Worm (Caenorhabditis elegans) whole organism, young adult: ENCODE data around the gene C25A8.2.

ENCODE experiments used
- B0019.2 ChIP-seq: fragments of 200-800 bp; sonication (Bioruptor generic); conservative IDR thresholded peaks from 2 replicates; pipeline ENCODE4 v1.3.6; 2022; ENCODE audit warnings: missing genetic modification reagents, missing genetic modification characterization, missing compliant biosample characterization
- F10E7.11 ChIP-seq: sonication (generic microtip); optimal IDR thresholded peaks from 2 replicates; lab custom pipeline; 2017; ENCODE audit warnings: mild to moderate bottlenecking, missing genetic modification characterization, moderate library complexity, missing compliant biosample characterization
- F55B11.4 ChIP-seq: sonication (generic microtip); optimal IDR thresholded peaks from 2 replicates; lab custom pipeline; 2016; ENCODE audit warnings: missing compliant biosample characterization, missing genetic modification characterization, borderline replicate concordance; ENCODE audit not compliant: insufficient read depth
- F57A8.1 ChIP-seq: fragments of 200-800 bp; sonication (Bioruptor generic); optimal IDR thresholded peaks from 2 replicates; lab custom pipeline; 2018; ENCODE audit warnings: mild to moderate bottlenecking, missing genetic modification characterization, moderate library complexity, missing compliant biosample characterization
- T07F8.4 ChIP-seq: sonication (generic microtip); optimal IDR thresholded peaks from 2 replicates; lab custom pipeline; 2016; ENCODE audit warnings: mild to moderate bottlenecking, missing genetic modification characterization, moderate library complexity, missing compliant biosample characterization
- Y53G8AR.9 ChIP-seq: fragments of 200-800 bp; sonication (Bioruptor generic); conservative IDR thresholded peaks from 2 replicates; pipeline ENCODE4 v1.3.6; 2022; ENCODE audit warnings: missing genetic modification reagents, missing genetic modification characterization, missing compliant biosample characterization
- Y95B8A.8 ChIP-seq: fragments of 200-800 bp; sonication (Bioruptor generic); IDR thresholded peaks from 2 replicates; pipeline ENCODE4 v1.3.6; 2022; ENCODE audit warnings: missing genetic modification reagents, missing genetic modification characterization, missing compliant biosample characterization
- aptf-2 ChIP-seq: fragments of 200-800 bp; sonication (Bioruptor generic); conservative IDR thresholded peaks from 2 replicates; pipeline ENCODE4 v1.3.6; 2022; ENCODE audit warnings: missing genetic modification reagents, missing genetic modification characterization, missing compliant biosample characterization
- atf-7 ChIP-seq: sonication (generic microtip); optimal IDR thresholded peaks from 2 replicates; lab custom pipeline; 2017; ENCODE audit warnings: mild to moderate bottlenecking, missing genetic modification characterization, missing compliant biosample characterization
- attf-3 ChIP-seq: fragments of 200-800 bp; sonication (Bioruptor generic); conservative IDR thresholded peaks from 2 replicates; pipeline ENCODE4 v1.3.6; 2022; ENCODE audit warnings: missing genetic modification reagents, missing genetic modification characterization, missing compliant biosample characterization
- attf-5 ChIP-seq: fragments of 200-800 bp; sonication (Bioruptor generic); optimal IDR thresholded peaks from 2 replicates; lab custom pipeline; 2018; ENCODE audit warnings: mild to moderate bottlenecking, missing genetic modification characterization, missing compliant biosample characterization
- attf-6 ChIP-seq: fragments of 200-800 bp; sonication (Bioruptor generic); IDR thresholded peaks from 2 replicates; pipeline ENCODE4 v1.3.6; 2022; ENCODE audit warnings: missing genetic modification reagents, missing genetic modification characterization, missing compliant biosample characterization
- ccch-3 ChIP-seq: fragments of 200-800 bp; sonication (Bioruptor generic); optimal IDR thresholded peaks from 2 replicates; lab custom pipeline; 2018; ENCODE audit warnings: mild to moderate bottlenecking, missing genetic modification characterization, missing compliant biosample characterization
- ceh-27 ChIP-seq: fragments of 200-800 bp; sonication (Bioruptor generic); optimal IDR thresholded peaks from 2 replicates; lab custom pipeline; 2018; ENCODE audit warnings: mild to moderate bottlenecking, missing genetic modification characterization, moderate library complexity, missing compliant biosample characterization
- ceh-79 ChIP-seq: sonication (generic microtip); optimal IDR thresholded peaks from 2 replicates; lab custom pipeline; 2017; ENCODE audit warnings: mild to moderate bottlenecking, missing genetic modification characterization, missing compliant biosample characterization
- chd-7 ChIP-seq: sonication (generic microtip); optimal IDR thresholded peaks from 2 replicates; lab custom pipeline; 2016; ENCODE audit warnings: mild to moderate bottlenecking, missing genetic modification characterization, moderate library complexity, missing compliant biosample characterization
- dpff-1 ChIP-seq: sonication (generic microtip); optimal IDR thresholded peaks from 2 replicates; lab custom pipeline; 2017; ENCODE audit warnings: mild to moderate bottlenecking, missing genetic modification characterization, missing compliant biosample characterization
- egrh-3 ChIP-seq: fragments of 200-800 bp; sonication (Bioruptor generic); IDR thresholded peaks from 2 replicates; pipeline ENCODE4 v1.3.6; 2022; ENCODE audit warnings: missing genetic modification reagents, missing genetic modification characterization, missing compliant biosample characterization
- hlh-12 ChIP-seq: sonication (generic microtip); optimal IDR thresholded peaks from 2 replicates; lab custom pipeline; 2016; ENCODE audit warnings: missing genetic modification characterization, missing compliant biosample characterization
- hmg-1.2 ChIP-seq: fragments of 200-800 bp; sonication (Bioruptor generic); IDR thresholded peaks from 2 replicates; pipeline ENCODE4 v1.3.6; 2022; ENCODE audit warnings: missing genetic modification reagents, missing genetic modification characterization, missing compliant biosample characterization
- hmg-20 ChIP-seq: fragments of 200-800 bp; sonication (Bioruptor generic); IDR thresholded peaks from 2 replicates; pipeline ENCODE4 v1.3.6; 2022; ENCODE audit warnings: missing genetic modification reagents, missing genetic modification characterization, missing compliant biosample characterization
- let-607 ChIP-seq, 2 experiments: fragments of 200-800 bp in 1 of 2; sonication (Bioruptor generic) in 1 of 2; sonication (generic microtip) in 1 of 2; optimal IDR thresholded peaks; 2 replicates each; lab custom pipeline; 2016 to 2018; ENCODE audit warnings: mild to moderate bottlenecking in 2 of 2, missing compliant biosample characterization in 2 of 2, missing genetic modification characterization in 2 of 2, moderate library complexity in 2 of 2, missing genotype in 1 of 2
- lir-1 ChIP-seq: fragments of 200-800 bp; sonication (Bioruptor generic); conservative IDR thresholded peaks from 2 replicates; pipeline ENCODE4 v1.3.6; 2022; ENCODE audit warnings: missing genetic modification reagents, missing genetic modification characterization, missing compliant biosample characterization
- lsy-27 ChIP-seq: sonication (generic microtip); optimal IDR thresholded peaks from 2 replicates; lab custom pipeline; 2017; ENCODE audit warnings: missing genetic modification characterization, mild to moderate bottlenecking, missing compliant biosample characterization, antibody characterized with exemption, missing genotype, borderline replicate concordance; ENCODE audit not compliant: insufficient read depth
- madf-3 ChIP-seq: fragments of 200-800 bp; sonication (Bioruptor generic); IDR thresholded peaks from 2 replicates; pipeline ENCODE4 v1.3.6; 2022; ENCODE audit warnings: missing genetic modification reagents, missing genetic modification characterization, missing compliant biosample characterization
- mel-28 ChIP-seq: sonication (generic microtip); optimal IDR thresholded peaks from 2 replicates; lab custom pipeline; 2016; ENCODE audit warnings: borderline replicate concordance, mild to moderate bottlenecking, missing genetic modification characterization, missing compliant biosample characterization
- mxl-1 ChIP-seq: sonication (generic microtip); optimal IDR thresholded peaks from 2 replicates; lab custom pipeline; 2016; ENCODE audit warnings: missing genetic modification characterization, missing compliant biosample characterization
- nfya-2 ChIP-seq: fragments of 200-800 bp; sonication (Bioruptor generic); IDR thresholded peaks from 2 replicates; pipeline ENCODE4 v1.3.6; 2022; ENCODE audit warnings: missing genetic modification reagents, missing genetic modification characterization, missing compliant biosample characterization
- nhr-179 ChIP-seq: sonication (generic microtip); optimal IDR thresholded peaks from 2 replicates; lab custom pipeline; 2016; ENCODE audit warnings: mild to moderate bottlenecking, missing genetic modification characterization, missing compliant biosample characterization
- nhr-80 ChIP-seq: sonication (generic microtip); optimal IDR thresholded peaks from 2 replicates; lab custom pipeline; 2016; ENCODE audit warnings: missing genetic modification characterization, missing compliant biosample characterization
- pbrm-1 ChIP-seq: fragments of 200-800 bp; sonication (Bioruptor generic); IDR thresholded peaks from 2 replicates; pipeline ENCODE4 v1.3.6; 2022; ENCODE audit warnings: missing genetic modification reagents, missing genetic modification characterization, missing compliant biosample characterization
- rpc-1 ChIP-seq, 2 experiments: fragments of 150-350 bp in 1 of 2; sonication (generic microtip) in 1 of 2; optimal IDR thresholded peaks; 2 replicates each; lab custom pipeline; 2014 to 2018; ENCODE audit warnings: missing biosample characterization in 1 of 2, missing genetic modification characterization in 1 of 2, missing genetic modification reagents in 1 of 2, missing genotype in 1 of 2
- sdz-38 ChIP-seq: sonication (generic microtip); optimal IDR thresholded peaks from 2 replicates; lab custom pipeline; 2016; ENCODE audit warnings: missing genotype, missing genetic modification characterization, missing compliant biosample characterization
- snpc-3.4 ChIP-seq: sonication (generic microtip); optimal IDR thresholded peaks from 2 replicates; lab custom pipeline; 2017; ENCODE audit warnings: missing genetic modification characterization, mild to moderate bottlenecking, missing compliant biosample characterization, antibody characterized with exemption, moderate library complexity, missing genotype, missing genetic modification reagents
- tbp1 ChIP-seq: fragments of 200-800 bp; sonication (Bioruptor generic); optimal IDR thresholded peaks from 2 replicates; lab custom pipeline; 2018; ENCODE audit warnings: mild to moderate bottlenecking, missing genetic modification characterization, missing compliant biosample characterization
- tlf-1 ChIP-seq: fragments of 200-800 bp; sonication (Bioruptor generic); optimal IDR thresholded peaks from 2 replicates; lab custom pipeline; 2018; ENCODE audit warnings: mild to moderate bottlenecking, missing genetic modification characterization, missing compliant biosample characterization
- zfh-2 ChIP-seq: fragments of 200-800 bp; sonication (Bioruptor generic); conservative IDR thresholded peaks from 2 replicates; pipeline ENCODE4 v1.3.6; 2022; ENCODE audit warnings: missing genetic modification reagents, missing genetic modification characterization, missing compliant biosample characterization
- zim-3 ChIP-seq: sonication (generic microtip); optimal IDR thresholded peaks from 2 replicates; lab custom pipeline; 2017; ENCODE audit warnings: mild to moderate bottlenecking, missing genetic modification characterization, moderate library complexity, missing compliant biosample characterization
- ztf-22 ChIP-seq: fragments of 200-800 bp; sonication (Bioruptor generic); optimal IDR thresholded peaks from 2 replicates; lab custom pipeline; 2018; ENCODE audit warnings: mild to moderate bottlenecking, missing genetic modification characterization, moderate library complexity, missing compliant biosample characterization
- ztf-28 ChIP-seq: fragments of 200-800 bp; sonication (Bioruptor generic); IDR thresholded peaks from 2 replicates; pipeline ENCODE4 v1.3.6; 2022; ENCODE audit warnings: missing genetic modification reagents, missing genetic modification characterization, missing compliant biosample characterization
- ztf-3 ChIP-seq: fragments of 200-800 bp; sonication (Bioruptor generic); optimal IDR thresholded peaks from 2 replicates; lab custom pipeline; 2018; ENCODE audit warnings: mild to moderate bottlenecking, missing genetic modification characterization, missing compliant biosample characterization
- ztf-6 ChIP-seq: fragments of 200-800 bp; sonication (Bioruptor generic); IDR thresholded peaks from 2 replicates; pipeline ENCODE4 v1.3.6; 2022; ENCODE audit warnings: missing genetic modification reagents, missing genetic modification characterization, missing compliant biosample characterization

The C25A8.2 gene

DNA sequence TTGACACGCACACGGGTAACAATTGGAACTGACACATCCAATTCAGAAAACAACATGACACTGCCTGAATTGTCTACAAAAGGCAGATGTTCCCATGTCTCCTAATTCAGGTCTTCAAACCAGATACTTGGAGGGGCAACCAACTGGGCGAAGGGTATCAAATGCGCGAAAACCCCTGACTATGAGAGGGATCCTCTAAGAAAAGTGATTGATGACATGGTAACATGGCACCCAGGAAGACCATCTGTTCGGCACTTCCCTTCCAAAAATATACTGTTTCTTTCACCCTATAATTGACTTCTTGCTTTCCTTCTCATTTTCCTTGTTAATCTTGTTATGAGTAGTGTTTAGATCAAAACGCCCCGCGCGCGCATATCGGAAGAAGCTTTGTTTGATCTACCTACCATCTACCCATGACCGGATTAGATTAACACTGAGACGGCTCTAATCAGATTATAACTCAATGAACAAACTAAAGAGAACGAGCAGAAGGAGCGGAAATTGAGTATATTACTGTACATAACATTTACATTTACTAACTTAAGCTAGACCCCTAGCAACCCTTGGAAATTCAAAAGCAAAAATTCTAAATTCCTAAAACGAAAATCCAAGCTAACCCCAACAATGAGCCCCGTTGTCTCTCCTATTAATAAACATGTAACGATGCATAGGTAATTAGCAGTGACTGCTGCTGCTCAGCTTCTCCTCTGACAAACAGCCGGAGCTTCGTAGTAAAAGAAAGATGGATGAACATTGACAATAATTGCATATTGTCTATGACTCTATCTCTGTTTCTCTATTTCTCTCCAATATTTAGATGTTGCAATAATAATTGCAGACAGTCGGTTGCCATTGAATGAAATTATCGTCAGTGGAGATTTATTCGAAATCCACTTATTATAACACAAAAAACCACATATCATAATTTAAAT lies 24.9 kb upstream of the C25A8.2 start:
- TF ChIP-seq nfya-2 (GFP tag; lab: Robert Waterston, UW), result no peak
- no peak for TF ChIP-seq hmg-1.2 (GFP tag; lab: Robert Waterston, UW)
- no peak for TF ChIP-seq F57A8.1 (GFP tag; lab: Kevin White, UChicago)
- TF ChIP-seq chd-7, result no peak
- no peak for TF ChIP-seq attf-3 (GFP tag; lab: Robert Waterston, UW)
- TF ChIP-seq madf-3 (GFP tag; lab: Robert Waterston, UW), result no peak
- TF ChIP-seq Y95B8A.8 (GFP tag; lab: Robert Waterston, UW), result no peak
- TF ChIP-seq, all 124 proteins: peak for 0

DNA sequence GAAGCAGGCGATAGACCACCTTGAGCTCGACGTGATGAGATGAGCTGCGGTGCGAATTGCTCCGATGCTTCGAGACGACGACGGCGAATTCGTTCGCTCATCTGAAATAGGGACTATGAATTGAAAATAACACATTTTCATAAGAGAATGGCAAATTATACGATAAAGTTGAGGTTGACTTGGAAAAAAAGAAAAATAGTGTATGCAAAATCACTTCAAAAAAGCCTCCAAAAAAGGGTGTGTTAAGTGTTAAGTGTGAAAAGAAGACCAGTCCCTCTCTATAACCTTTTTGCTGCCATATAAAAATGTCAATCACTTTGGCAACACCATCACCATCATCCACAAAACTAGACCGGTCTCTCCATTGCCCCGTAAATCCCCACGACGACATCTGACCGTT lies 22.8 kb upstream of the C25A8.2 start, which contains the start of gene prkl-1:
TSS of gene prkl-1 (minus strand) at position 101 of the 400 bp plus-strand sequence.
- no peak for TF ChIP-seq F10E7.11 (tag; lab: Kevin White, UChicago)
- TF ChIP-seq hmg-20 (GFP tag; lab: Robert Waterston, UW), result no peak
- TF ChIP-seq ztf-28 (GFP tag; lab: Robert Waterston, UW), result no peak
- no peak for TF ChIP-seq aptf-2 (GFP tag; lab: Robert Waterston, UW)
- no peak for TF ChIP-seq zfh-2 (GFP tag; lab: Robert Waterston, UW)
- no peak for TF ChIP-seq ccch-3 (GFP tag; lab: Kevin White, UChicago)
- TF ChIP-seq Y53G8AR.9 (GFP tag; lab: Robert Waterston, UW), result no peak
- TF ChIP-seq attf-5 (GFP tag; lab: Kevin White, UChicago), result no peak
- TF ChIP-seq F55B11.4 (tag; lab: Kevin White, UChicago), result no peak
- no peak for TF ChIP-seq pbrm-1
- no peak for TF ChIP-seq nhr-179 (tag; lab: Kevin White, UChicago)
- TF ChIP-seq let-607 (tag; optimal IDR thresholded peaks at IDR 0.05; lab: Kevin White, UChicago), result no peak
- no peak for TF ChIP-seq hlh-12
- TF ChIP-seq nhr-80 (tag; lab: Kevin White, UChicago), result no peak
- TF ChIP-seq ztf-3 (GFP tag; lab: Kevin White, UChicago), result no peak
- no peak for TF ChIP-seq attf-3 (GFP tag; lab: Robert Waterston, UW)
- TF ChIP-seq rpc-1 (optimal IDR thresholded peaks at IDR 0.05; lab: Kevin White, UChicago), result no peak
- no peak for TF ChIP-seq rpc-1 (tag; optimal IDR thresholded peaks at IDR 0.05; lab: Kevin White, UChicago)

DNA sequence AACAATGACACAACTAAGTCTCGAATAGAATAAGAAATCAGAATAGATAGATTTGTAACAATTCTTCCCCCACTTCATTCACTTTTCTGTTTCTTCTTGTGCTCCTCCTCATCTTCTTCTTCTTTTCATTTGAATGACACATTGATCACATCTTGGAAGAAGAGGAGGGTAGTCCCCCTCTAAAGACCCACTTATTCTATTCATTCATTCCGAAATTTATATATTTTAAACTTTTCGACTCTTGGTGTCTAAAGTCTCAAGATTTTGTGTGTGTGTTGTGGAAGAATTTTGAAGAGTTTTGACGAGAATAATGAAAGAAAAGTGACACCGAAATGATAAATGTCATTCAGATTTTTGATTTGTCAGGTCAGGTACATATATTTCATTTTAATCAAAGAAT lies 18.6 kb upstream of the C25A8.2 start:
- no peak for TF ChIP-seq mxl-1 (tag; lab: Kevin White, UChicago)
- no peak for TF ChIP-seq snpc-3.4
- no peak for TF ChIP-seq B0019.2 (GFP tag; lab: Robert Waterston, UW)
- TF ChIP-seq atf-7, result no peak
- no peak for TF ChIP-seq ztf-6 (GFP tag; lab: Robert Waterston, UW)
- TF ChIP-seq lir-1, result no peak
- TF ChIP-seq, all 124 proteins: peak for 0

DNA sequence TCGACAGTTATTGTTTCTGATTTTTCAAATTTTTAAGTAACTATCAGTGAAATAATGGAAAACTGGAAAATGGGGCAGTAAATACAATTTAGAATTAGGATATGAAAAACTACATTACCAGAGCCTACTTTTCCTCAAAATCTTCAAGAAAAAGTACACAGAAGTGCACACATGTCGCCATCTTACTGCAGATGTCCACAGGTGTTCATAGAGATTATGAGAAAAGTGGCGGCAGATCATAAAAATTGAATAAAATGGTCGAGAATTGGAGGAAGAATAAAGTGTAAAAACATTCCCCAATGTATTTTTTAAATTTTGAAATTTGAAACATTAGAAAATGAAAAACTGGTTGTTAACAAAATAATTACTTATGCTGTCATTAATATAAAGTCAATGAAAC lies 11.7 kb upstream of the C25A8.2 start:
- TF ChIP-seq tbp1, result no peak
- no peak for TF ChIP-seq ceh-79 (tag; lab: Kevin White, UChicago)
- TF ChIP-seq ceh-27 (GFP tag; lab: Kevin White, UChicago), result no peak
- TF ChIP-seq sdz-38 (tag; lab: Kevin White, UChicago), result no peak
- no peak for TF ChIP-seq mel-28
- TF ChIP-seq attf-6 (GFP tag; lab: Robert Waterston, UW), result no peak
- TF ChIP-seq dpff-1 (tag; lab: Kevin White, UChicago), result no peak
- no peak for TF ChIP-seq lsy-27
- TF ChIP-seq T07F8.4, result no peak
- no peak for TF ChIP-seq tlf-1
- TF ChIP-seq aptf-2 (GFP tag; lab: Robert Waterston, UW), result no peak
- no peak for TF ChIP-seq ztf-22 (GFP tag; lab: Kevin White, UChicago)
- no peak for TF ChIP-seq ztf-6 (GFP tag; lab: Robert Waterston, UW)
- TF ChIP-seq zim-3 (tag; lab: Kevin White, UChicago), result no peak
- TF ChIP-seq egrh-3 (GFP tag; lab: Robert Waterston, UW), result no peak
